Fruit fly (Drosophila melanogaster) whole organism, prepupa: Measurements from ENCODE around the gene rho-6.

Source experiments
- Blimp-1 ChIP-seq: fragments of 200-800 bp; sonication (Bioruptor generic); optimal IDR thresholded peaks from 3 replicates; lab custom pipeline; 2017; ENCODE audit warnings: missing biosample characterization, missing genetic modification characterization, mild to moderate bottlenecking, moderate library complexity, missing genetic modification reagents
- CG10631 ChIP-seq: fragments of 200-800 bp; sonication (Bioruptor generic); optimal IDR thresholded peaks from 2 replicates; lab custom pipeline; 2016; ENCODE audit warnings: missing biosample characterization, missing genetic modification characterization
- CG11762 ChIP-seq: fragments of 200-800 bp; sonication (Bioruptor generic); optimal IDR thresholded peaks from 3 replicates; lab custom pipeline; 2016; ENCODE audit warnings: missing biosample characterization, missing genetic modification characterization; ENCODE audit not compliant: insufficient read depth
- CG11902 ChIP-seq: fragments of 200-800 bp; sonication (Bioruptor generic); optimal IDR thresholded peaks from 3 replicates; lab custom pipeline; 2016; ENCODE audit warnings: missing biosample characterization, missing genetic modification characterization
- CG15336 ChIP-seq: fragments of 200-800 bp; sonication (Bioruptor generic); IDR thresholded peaks from 2 replicates; pipeline ENCODE4 v1.3.6; 2022; ENCODE audit warnings: missing biosample characterization, missing genetic modification characterization
- CG1621 ChIP-seq: fragments of 200-800 bp; sonication (Bioruptor generic); optimal IDR thresholded peaks from 3 replicates; lab custom pipeline; 2018; ENCODE audit warnings: missing biosample characterization, mild to moderate bottlenecking, missing genetic modification characterization
- CG16779 ChIP-seq: fragments of 200-800 bp; sonication (Bioruptor generic); optimal IDR thresholded peaks from 3 replicates; lab custom pipeline; 2017; ENCODE audit warnings: missing biosample characterization, mild to moderate bottlenecking, missing genetic modification characterization
- CG3032 ChIP-seq: fragments of 200-800 bp; optimal IDR thresholded peaks from 2 replicates; lab custom pipeline; 2019; ENCODE audit warnings: missing biosample characterization, mild to moderate bottlenecking, missing genetic modification characterization, moderate library complexity
- CG31627 ChIP-seq: fragments of 200-800 bp; sonication (Bioruptor generic); optimal IDR thresholded peaks from 3 replicates; lab custom pipeline; 2016; ENCODE audit warnings: missing biosample characterization, missing genetic modification characterization
- CG32006 ChIP-seq: fragments of 200-800 bp; sonication (Bioruptor generic); optimal IDR thresholded peaks from 3 replicates; lab custom pipeline; 2017; ENCODE audit warnings: missing biosample characterization, mild to moderate bottlenecking, missing genetic modification characterization
- CG3919 ChIP-seq: fragments of 200-800 bp; sonication (Bioruptor generic); optimal IDR thresholded peaks from 3 replicates; lab custom pipeline; 2016; ENCODE audit warnings: missing biosample characterization, missing genetic modification characterization
- CG6276 ChIP-seq: fragments of 200-800 bp; sonication (Bioruptor generic); optimal IDR thresholded peaks from 2 replicates; lab custom pipeline; 2017; ENCODE audit warnings: missing biosample characterization, mild to moderate bottlenecking, missing genetic modification characterization
- CG6792 ChIP-seq: fragments of 200-800 bp; sonication (Bioruptor generic); optimal IDR thresholded peaks from 3 replicates; lab custom pipeline; 2016; ENCODE audit warnings: missing biosample characterization, missing genetic modification characterization
- CG6854 ChIP-seq: fragments of 200-800 bp; sonication (Bioruptor generic); optimal IDR thresholded peaks from 2 replicates; lab custom pipeline; 2017; ENCODE audit warnings: missing biosample characterization, mild to moderate bottlenecking, missing genetic modification characterization
- CG7368 ChIP-seq: fragments of 200-800 bp; sonication (Bioruptor generic); optimal IDR thresholded peaks from 3 replicates; lab custom pipeline; 2016; ENCODE audit warnings: missing biosample characterization, missing genetic modification characterization
- CG8119 ChIP-seq: fragments of 200-800 bp; sonication (Bioruptor generic); IDR thresholded peaks from 3 replicates; pipeline ENCODE4 v1.3.6; 2022; ENCODE audit warnings: missing biosample characterization, missing genetic modification characterization
- CG8319 ChIP-seq: fragments of 200-800 bp; sonication (Bioruptor generic); optimal IDR thresholded peaks from 3 replicates; lab custom pipeline; 2016; ENCODE audit warnings: missing biosample characterization, missing genetic modification characterization
- Eip78C ChIP-seq: fragments of 200-800 bp; sonication (Bioruptor generic); peaks from one replicate; lab custom pipeline; 2016; ENCODE audit warnings: missing biosample characterization, missing genetic modification characterization
- Eip93F ChIP-seq: fragments of 200-800 bp; sonication (Bioruptor generic); optimal IDR thresholded peaks from 2 replicates; lab custom pipeline; 2016; ENCODE audit warnings: missing biosample characterization, mild to moderate bottlenecking, missing genetic modification characterization
- Ets21C ChIP-seq: fragments of 200-800 bp; sonication (Bioruptor generic); optimal IDR thresholded peaks from 3 replicates; lab custom pipeline; 2016; ENCODE audit warnings: missing biosample characterization, missing genetic modification characterization
- Ets96B ChIP-seq: fragments of 200-800 bp; optimal IDR thresholded peaks from 2 replicates; lab custom pipeline; 2019; ENCODE audit warnings: missing biosample characterization, mild to moderate bottlenecking, missing genetic modification characterization, moderate library complexity
- Gug ChIP-seq: fragments of 200-800 bp; sonication (Bioruptor generic); IDR thresholded peaks from 2 replicates; pipeline ENCODE4 v1.3.6; 2022; ENCODE audit warnings: missing biosample characterization, missing genetic modification characterization
- Hr39 ChIP-seq: fragments of 200-800 bp; sonication (Bioruptor generic); optimal IDR thresholded peaks from 2 replicates; lab custom pipeline; 2016; ENCODE audit warnings: missing biosample characterization, missing genetic modification characterization
- Lpt ChIP-seq: fragments of 200-800 bp; sonication (Bioruptor generic); optimal IDR thresholded peaks from 3 replicates; lab custom pipeline; 2016; ENCODE audit warnings: missing biosample characterization, missing genetic modification characterization
- Smox ChIP-seq: fragments of 200-800 bp; sonication (Bioruptor generic); optimal IDR thresholded peaks from 3 replicates; lab custom pipeline; 2016; ENCODE audit warnings: missing biosample characterization, missing genetic modification characterization
- Sox15 ChIP-seq: fragments of 200-800 bp; sonication (Bioruptor generic); optimal IDR thresholded peaks from 3 replicates; lab custom pipeline; 2016; ENCODE audit warnings: missing biosample characterization, missing genetic modification characterization
- achi ChIP-seq: fragments of 200-800 bp; sonication (Bioruptor generic); optimal IDR thresholded peaks from 3 replicates; lab custom pipeline; 2016; ENCODE audit warnings: missing biosample characterization, missing genetic modification characterization
- acj6 ChIP-seq: fragments of 200-800 bp; sonication (Bioruptor generic); optimal IDR thresholded peaks from 3 replicates; lab custom pipeline; 2016; ENCODE audit warnings: missing biosample characterization, missing genetic modification characterization
- cyc ChIP-seq: fragments of 200-800 bp; sonication (Bioruptor generic); optimal IDR thresholded peaks from 3 replicates; lab custom pipeline; 2016; ENCODE audit warnings: missing biosample characterization, missing genetic modification characterization
- dsx ChIP-seq: fragments of 200-800 bp; optimal IDR thresholded peaks from 3 replicates; lab custom pipeline; 2019; ENCODE audit warnings: missing biosample characterization, mild to moderate bottlenecking, missing genetic modification characterization, moderate library complexity; ENCODE audit not compliant: poor library complexity, severe bottlenecking
- eg ChIP-seq: fragments of 200-800 bp; sonication (Bioruptor generic); IDR thresholded peaks from 3 replicates; pipeline ENCODE4 v1.3.6; 2022; ENCODE audit warnings: missing biosample characterization, missing genetic modification characterization
- fkh ChIP-seq: fragments of 200-800 bp; sonication (Bioruptor generic); optimal IDR thresholded peaks from 3 replicates; lab custom pipeline; 2017; ENCODE audit warnings: missing biosample characterization, mild to moderate bottlenecking, missing genetic modification characterization, moderate library complexity
- lz ChIP-seq: fragments of 200-800 bp; sonication (Bioruptor generic); optimal IDR thresholded peaks from 3 replicates; lab custom pipeline; 2016; ENCODE audit warnings: missing biosample characterization, missing genetic modification characterization
- svp ChIP-seq: fragments of 200-800 bp; sonication (Bioruptor generic); peaks from one replicate; lab custom pipeline; 2016; ENCODE audit warnings: missing biosample characterization, missing genetic modification characterization
- vri ChIP-seq: fragments of 200-800 bp; sonication (Bioruptor generic); optimal IDR thresholded peaks from 3 replicates; lab custom pipeline; 2016; ENCODE audit warnings: missing biosample characterization, mild to moderate bottlenecking, missing genetic modification characterization

The rho-6 gene

dm6 chr2L:12087442-12087841 lies 45.8 kb downstream of the rho-6 start:
- TF ChIP-seq Eip78C (GFP tag; lab: Kevin White, UChicago) (no peak), svp (GFP tag; lab: Kevin White, UChicago) (no peak), CG1621 (tag; lab: Kevin White, UChicago) (no peak), Sox15 (GFP tag; lab: Kevin White, UChicago) (no peak), CG6276 (GFP tag; lab: Kevin White, UChicago) (no peak), CG10631 (GFP tag; lab: Kevin White, UChicago) (no peak), dsx (GFP tag; lab: Kevin White, UChicago) (no peak), Gug (GFP tag; lab: Robert Waterston, UW) (no peak), Eip93F (GFP tag; lab: Kevin White, UChicago) (no peak), CG31627 (GFP tag; lab: Kevin White, UChicago) (no peak), CG8119 (no peak), acj6 (no peak), CG32006 (no peak), CG3919 (no peak), CG6854 (no peak)

dm6 chr2L:12085619-12086171 lies 47.5 kb downstream of the rho-6 start, which contains the start of gene prd:
prd (minus strand) TSS chr2L:12085827.
- no peak for TF ChIP-seq achi (GFP tag; lab: Kevin White, UChicago)
- no peak for TF ChIP-seq eg (GFP tag; lab: Robert Waterston, UW)
- TF ChIP-seq, all 60 proteins: peak for 0

dm6 chr2L:12085010-12085409 lies 48.2 kb downstream of the rho-6 start:
- TF ChIP-seq CG6792 (no peak), CG11902 (GFP tag; lab: Kevin White, UChicago) (no peak), CG3919 (no peak), Hr39 (GFP tag; lab: Kevin White, UChicago) (no peak), Blimp-1 (GFP tag; lab: Kevin White, UChicago) (no peak), CG15336 (GFP tag; lab: Robert Waterston, UW) (no peak), CG8119 (no peak), svp (GFP tag; lab: Kevin White, UChicago) (no peak), CG16779 (tag; lab: Kevin White, UChicago) (no peak), Eip78C (GFP tag; lab: Kevin White, UChicago) (no peak), Gug (GFP tag; lab: Robert Waterston, UW) (no peak), fkh (GFP tag; lab: Kevin White, UChicago) (no peak), cyc (GFP tag; lab: Kevin White, UChicago) (no peak), vri (GFP tag; lab: Kevin White, UChicago) (no peak), CG8319 (GFP tag; lab: Kevin White, UChicago) (no peak)

dm6 chr2L:12081118-12081665 lies 52.0 kb downstream of the rho-6 start:
- TF ChIP-seq CG8319 (GFP tag; lab: Kevin White, UChicago) (no peak), CG11762 (GFP tag; lab: Kevin White, UChicago) (no peak), Hr39 (GFP tag; lab: Kevin White, UChicago) (no peak), Lpt (GFP tag; lab: Kevin White, UChicago) (no peak), lz (no peak), CG15336 (GFP tag; lab: Robert Waterston, UW) (no peak), Ets96B (tag; lab: Kevin White, UChicago) (no peak), Smox (GFP tag; lab: Kevin White, UChicago) (no peak), CG3919 (no peak), CG7368 (GFP tag; lab: Kevin White, UChicago) (no peak), CG8119 (no peak), Ets21C (GFP tag; lab: Kevin White, UChicago) (no peak), CG3032 (no peak)
